Worm (Caenorhabditis elegans): ENCODE results near the gene H40L08.1.

- no peak for TF ChIP-seq mab-5 (tag; optimal IDR thresholded peaks at IDR 0.05)
- no peak for TF ChIP-seq nhr-77 (tag; optimal IDR thresholded peaks at IDR 0.05)
- no peak for TF ChIP-seq lin-11 (tag; optimal IDR thresholded peaks at IDR 0.05)
- no peak for TF ChIP-seq lin-13 (GFP tag; optimal IDR thresholded peaks at IDR 0.05)
- TF ChIP-seq ama-1 (optimal IDR thresholded peaks at IDR 0.05): no peak
- TF ChIP-seq snpc-4 (tag; optimal IDR thresholded peaks at IDR 0.05): no peak
- TF ChIP-seq lsy-2 (tag; optimal IDR thresholded peaks at IDR 0.05): no peak
- no peak for TF ChIP-seq nhr-10 (tag; optimal IDR thresholded peaks at IDR 0.05)
- no peak for TF ChIP-seq nhr-237 (tag; optimal IDR thresholded peaks at IDR 0.05)
- no peak for TF ChIP-seq ZK546.5 (tag; optimal IDR thresholded peaks at IDR 0.05)
- no peak for TF ChIP-seq Y55F3AM.14 (GFP tag; optimal IDR thresholded peaks at IDR 0.05)
- no peak for TF ChIP-seq nhr-23 (tag; optimal IDR thresholded peaks at IDR 0.05)
- TF ChIP-seq R02D3.7 (tag; optimal IDR thresholded peaks at IDR 0.05): no peak
Observed at ce11 chrX:15133180-15133579, 49.3 kb upstream of the H40L08.1 start.
